Worm (Caenorhabditis elegans): Measurements from ENCODE around the gene B0250.5.
A peak's percentile ranks its signal among the peaks of the same experiment; 100 is the strongest.

Gene B0250.5

DNA sequence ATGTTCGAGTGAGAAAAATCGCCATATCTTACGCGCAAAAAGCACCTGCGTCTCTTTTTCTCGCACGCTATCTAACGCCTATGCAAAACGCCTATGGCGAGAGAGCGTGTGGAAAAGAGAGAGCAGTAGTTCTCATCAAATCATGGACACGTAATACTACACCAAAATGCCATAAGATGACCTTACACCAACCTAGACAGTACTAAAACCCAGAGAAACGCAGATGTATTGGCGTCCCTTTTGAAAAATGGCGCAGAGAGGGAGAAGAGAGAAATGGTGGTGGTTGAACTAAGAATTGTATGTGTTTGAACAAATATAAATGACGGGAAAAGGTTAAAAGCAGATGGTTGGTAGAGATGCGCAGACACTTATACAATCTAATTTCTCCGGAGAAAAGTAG, 45.3 kb downstream of the B0250.5 start, which contains the start of gene Y38H6C.16:
Gene Y38H6C.16, minus strand, starts transcription at position 293 of the 400 bp plus-strand sequence.
- TF ChIP-seq nhr-129 (tag; optimal IDR thresholded peaks at IDR 0.05) (no peak), dmd-4 (tag; optimal IDR thresholded peaks at IDR 0.05) (no peak), unc-39 (tag; optimal IDR thresholded peaks at IDR 0.05) (no peak), crh-2 (tag; optimal IDR thresholded peaks at IDR 0.05) (no peak), alr-1 (tag; optimal IDR thresholded peaks at IDR 0.05) (no peak)

DNA sequence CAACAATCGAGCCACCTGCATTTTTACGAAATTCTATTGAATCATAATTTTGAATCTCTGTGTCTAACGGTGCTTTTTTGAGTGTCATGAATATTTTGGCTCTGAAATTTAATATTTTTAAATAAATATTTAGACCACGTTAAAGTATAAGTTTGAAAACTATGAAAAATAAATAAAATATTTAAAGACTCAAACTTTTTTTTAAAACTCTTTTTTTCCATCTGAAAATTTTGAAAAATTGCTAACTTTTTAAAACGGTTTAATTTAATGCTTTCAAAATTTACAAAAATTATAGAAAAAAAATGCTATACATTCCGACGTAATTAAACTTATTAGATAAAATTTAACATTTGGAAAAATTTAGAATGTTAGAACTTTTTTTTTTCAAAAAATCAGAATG, 50.4 kb downstream of the B0250.5 start, which contains the start of gene slc-36.3:
Gene slc-36.3, minus strand, starts transcription at position 101 of the 400 bp plus-strand sequence.
- TF ChIP-seq ceh-82 (tag; optimal IDR thresholded peaks at IDR 0.05) (no peak), lin-11 (tag; optimal IDR thresholded peaks at IDR 0.05) (no peak), crh-2 (tag; optimal IDR thresholded peaks at IDR 0.05) (no peak), gmeb-1 (tag; optimal IDR thresholded peaks at IDR 0.05) (no peak), elt-3 (tag; optimal IDR thresholded peaks at IDR 0.05) (no peak), nhr-23 (tag; optimal IDR thresholded peaks at IDR 0.05) (no peak), unc-55 (GFP tag; optimal IDR thresholded peaks at IDR 0.05) (no peak), lsy-2 (tag; optimal IDR thresholded peaks at IDR 0.05) (no peak), ama-1 (optimal IDR thresholded peaks at IDR 0.05) (no peak), skn-1 (tag; optimal IDR thresholded peaks at IDR 0.05) (no peak), nhr-129 (tag; optimal IDR thresholded peaks at IDR 0.05) (no peak), zag-1 (tag; optimal IDR thresholded peaks at IDR 0.05) (no peak), lin-13 (GFP tag; optimal IDR thresholded peaks at IDR 0.05) (no peak), sma-3 (GFP tag; optimal IDR thresholded peaks at IDR 0.05) (no peak)

DNA sequence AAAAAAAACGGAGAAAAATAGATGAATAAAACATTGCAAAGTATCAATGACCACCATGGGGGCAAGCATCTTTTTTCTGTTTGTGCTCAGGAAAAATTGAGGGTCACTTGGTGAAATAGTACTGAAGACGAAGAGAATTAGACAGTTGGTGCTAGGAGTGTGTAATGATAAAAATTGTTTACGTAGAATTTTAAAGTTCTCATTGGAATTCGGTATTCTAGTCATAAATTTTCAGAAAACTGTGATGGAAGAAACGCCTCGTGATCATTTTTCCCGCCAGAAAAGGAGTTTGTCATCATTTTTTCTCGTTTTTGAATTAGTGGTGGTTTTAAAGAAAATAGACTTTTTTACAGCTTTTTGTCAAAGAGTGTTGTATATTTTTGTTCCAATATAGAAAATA, 50.9 kb downstream of the B0250.5 start:
- TF ChIP-seq alr-1 (tag; optimal IDR thresholded peaks at IDR 0.05), result no peak
- TF ChIP-seq ama-1 (optimal IDR thresholded peaks at IDR 0.05), result no peak
- peak; percentile 79 for TF ChIP-seq skn-1 (tag; optimal IDR thresholded peaks at IDR 0.05)
- TF ChIP-seq ZK546.5 (tag; optimal IDR thresholded peaks at IDR 0.05), result no peak
- no peak for TF ChIP-seq blmp-1 (tag; optimal IDR thresholded peaks at IDR 0.05; ENCODE audit: insufficient read depth)
- peak; percentile 19 for TF ChIP-seq gmeb-1 (tag; optimal IDR thresholded peaks at IDR 0.05)
- TF ChIP-seq aly-2 (tag; optimal IDR thresholded peaks at IDR 0.05), result no peak

DNA sequence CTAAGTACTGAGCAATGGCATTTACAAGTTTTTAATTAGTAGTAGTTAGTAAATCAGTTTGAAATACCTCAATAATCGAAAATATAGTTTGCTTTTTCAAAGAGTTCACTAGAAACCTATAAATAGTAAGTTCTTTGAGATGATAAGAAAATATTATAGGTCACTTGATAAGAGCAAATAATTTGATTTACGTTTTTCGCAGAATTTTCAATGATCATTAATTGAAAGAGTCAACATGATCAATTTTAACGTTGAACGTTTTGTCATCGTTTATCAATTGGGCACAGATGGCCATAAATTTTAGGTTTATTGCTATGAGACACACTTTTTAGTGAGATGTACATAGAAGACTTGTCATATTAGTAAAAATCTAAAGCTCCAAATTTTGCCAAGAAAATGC, 52.0 kb downstream of the B0250.5 start:
- peak; percentile 10 for TF ChIP-seq fos-1 (tag; optimal IDR thresholded peaks at IDR 0.05)
- no peak for TF ChIP-seq ceh-16 (tag; optimal IDR thresholded peaks at IDR 0.05)
